Fruit fly (Drosophila melanogaster) whole organism, embryonic: Measurements from ENCODE around the gene Rbf2.
A peak's percentile ranks its signal among the peaks of the same experiment; 100 is the strongest.

Source experiments
- ATbp ChIP-seq: fragments of 200-800 bp; sonication (Bioruptor generic); optimal IDR thresholded peaks from 2 replicates; lab custom pipeline; 2017; ENCODE audit warnings: missing biosample characterization, mild to moderate bottlenecking, missing genetic modification characterization, missing genetic modification reagents
- Asciz ChIP-seq: fragments of 200-800 bp; sonication (Bioruptor generic); optimal IDR thresholded peaks from 2 replicates; lab custom pipeline; 2017; ENCODE audit warnings: missing biosample characterization, mild to moderate bottlenecking, missing genetic modification characterization, missing genetic modification reagents
- C15 ChIP-seq: fragments of 200-800 bp; sonication (Bioruptor generic); IDR thresholded peaks from 3 replicates; pipeline ENCODE4 v1.3.6; 2022; ENCODE audit warnings: missing biosample characterization, missing genetic modification characterization
- CG10431 ChIP-seq: fragments of 200-800 bp; sonication (Bioruptor generic); optimal IDR thresholded peaks from 3 replicates; lab custom pipeline; 2018; ENCODE audit warnings: missing biosample characterization, mild to moderate bottlenecking, missing genetic modification characterization
- CG11398 ChIP-seq: fragments of 200-800 bp; sonication (Bioruptor generic); optimal IDR thresholded peaks from 2 replicates; lab custom pipeline; 2016; ENCODE audit warnings: missing biosample characterization, missing genetic modification characterization
- CG1233 ChIP-seq: fragments of 200-800 bp; sonication (Bioruptor generic); optimal IDR thresholded peaks from 4 replicates; lab custom pipeline; 2018; ENCODE audit warnings: missing biosample characterization, mild to moderate bottlenecking, missing genetic modification characterization
- CG14014 ChIP-seq: fragments of 200-800 bp; sonication (Bioruptor generic); IDR thresholded peaks from 2 replicates; pipeline ENCODE4 v1.3.6; 2022; ENCODE audit warnings: missing biosample characterization, missing genetic modification characterization
- CG14710 ChIP-seq: fragments of 200-800 bp; sonication (Bioruptor generic); optimal IDR thresholded peaks from 3 replicates; lab custom pipeline; 2019; ENCODE audit warnings: missing biosample characterization, mild to moderate bottlenecking, missing genetic modification characterization, moderate library complexity
- CG1603 ChIP-seq: fragments of 200-800 bp; sonication (Bioruptor generic); optimal IDR thresholded peaks from 2 replicates; lab custom pipeline; 2019; ENCODE audit warnings: missing biosample characterization, mild to moderate bottlenecking, missing genetic modification characterization, moderate library complexity
- CG17359 ChIP-seq: fragments of 200-800 bp; sonication (Bioruptor generic); optimal IDR thresholded peaks from 3 replicates; lab custom pipeline; 2018; ENCODE audit warnings: missing biosample characterization, mild to moderate bottlenecking, missing genetic modification characterization, moderate library complexity
- CG18476 ChIP-seq: fragments of 200-800 bp; sonication (Bioruptor generic); optimal IDR thresholded peaks from 2 replicates; lab custom pipeline; 2016; ENCODE audit warnings: missing biosample characterization, mild to moderate bottlenecking, missing genetic modification characterization
- CG2678 ChIP-seq: fragments of 200-800 bp; sonication (Bioruptor generic); optimal IDR thresholded peaks from 3 replicates; lab custom pipeline; 2019; ENCODE audit warnings: missing biosample characterization, mild to moderate bottlenecking, missing genetic modification characterization, moderate library complexity
- CG2875 ChIP-seq: fragments of 200-800 bp; sonication (Bioruptor generic); optimal IDR thresholded peaks from 2 replicates; lab custom pipeline; 2017; ENCODE audit warnings: missing biosample characterization, mild to moderate bottlenecking, missing genetic modification characterization, missing genetic modification reagents
- CG3065 ChIP-seq: fragments of 200-800 bp; sonication (Bioruptor generic); optimal IDR thresholded peaks from 2 replicates; lab custom pipeline; 2016; ENCODE audit warnings: missing biosample characterization, missing genetic modification characterization
- CG31441 ChIP-seq: fragments of 200-800 bp; sonication (Bioruptor generic); IDR thresholded peaks from 2 replicates; pipeline ENCODE4 v1.3.6; 2022; ENCODE audit warnings: missing biosample characterization, missing genetic modification characterization
- CG3726 ChIP-seq: fragments of 200-800 bp; sonication (Bioruptor generic); IDR thresholded peaks from 3 replicates; pipeline ENCODE4, ENCODE4 v1.3.6; 2022; ENCODE audit warnings: missing biosample characterization, missing genetic modification characterization
- CG6813 ChIP-seq: fragments of 200-800 bp; sonication (Bioruptor generic); optimal IDR thresholded peaks from 2 replicates; lab custom pipeline; 2017; ENCODE audit warnings: missing biosample characterization, missing genetic modification characterization, mild to moderate bottlenecking, moderate library complexity, missing genetic modification reagents
- CG7786 ChIP-seq: fragments of 200-800 bp; sonication (Bioruptor generic); optimal IDR thresholded peaks from 2 replicates; lab custom pipeline; 2016; ENCODE audit warnings: missing biosample characterization, missing genetic modification characterization
- CG8290 ChIP-seq, 3 experiments: fragments of 200-800 bp; sonication (Bioruptor generic); optimal IDR thresholded peaks; 2 replicates each; lab custom pipeline; 2016 to 2019; ENCODE audit warnings: missing biosample characterization in 3 of 3, missing genetic modification characterization in 3 of 3, mild to moderate bottlenecking in 2 of 3, moderate library complexity in 1 of 3
- CG9215 ChIP-seq: fragments of 200-800 bp; sonication (Bioruptor generic); IDR thresholded peaks from 2 replicates; pipeline ENCODE4 v1.3.6; 2022; ENCODE audit warnings: missing biosample characterization, missing genetic modification characterization
- CG9932 ChIP-seq: fragments of 200-800 bp; sonication (Bioruptor generic); IDR thresholded peaks from 2 replicates; pipeline ENCODE4 v1.3.6; 2022; ENCODE audit warnings: missing biosample characterization, missing genetic modification characterization
- Fer2 ChIP-seq: fragments of 200-800 bp; sonication (Bioruptor generic); optimal IDR thresholded peaks from 2 replicates; lab custom pipeline; 2018; ENCODE audit warnings: missing biosample characterization, mild to moderate bottlenecking, missing genetic modification characterization, moderate library complexity
- Gug ChIP-seq: fragments of 200-800 bp; sonication (Bioruptor generic); IDR thresholded peaks from 4 replicates; pipeline ENCODE4 v1.3.6; 2022; ENCODE audit warnings: missing biosample characterization, missing genetic modification characterization
- H2.0 ChIP-seq: fragments of 200-800 bp; sonication (Bioruptor generic); IDR thresholded peaks from 2 replicates; pipeline ENCODE4 v1.3.6; 2022; ENCODE audit warnings: missing biosample characterization, missing genetic modification characterization
- HLH3B ChIP-seq: fragments of 200-800 bp; sonication (Bioruptor generic); IDR thresholded peaks from 2 replicates; pipeline ENCODE4 v1.3.6; 2022; ENCODE audit warnings: missing biosample characterization, missing genetic modification characterization
- MESR4 ChIP-seq: fragments of 200-800 bp; sonication (Bioruptor generic); optimal IDR thresholded peaks from 2 replicates; lab custom pipeline; 2018; ENCODE audit warnings: missing biosample characterization, mild to moderate bottlenecking, missing genetic modification characterization, moderate library complexity
- Med ChIP-seq: fragments of 200-800 bp; sonication (Bioruptor generic); peaks from one replicate; lab custom pipeline; 2016; ENCODE audit warnings: missing biosample characterization, missing genetic modification characterization, mild to moderate bottlenecking, inconsistent platforms, moderate library complexity
- Myb ChIP-seq: fragments of 200-800 bp; sonication (Bioruptor generic); optimal IDR thresholded peaks from 2 replicates; lab custom pipeline; 2016; ENCODE audit warnings: missing biosample characterization, missing genetic modification characterization
- Nf-YA ChIP-seq: fragments of 200-800 bp; sonication (Bioruptor generic); IDR thresholded peaks from 2 replicates; pipeline ENCODE4 v1.3.6; 2022; ENCODE audit warnings: missing biosample characterization, missing genetic modification characterization
- Rfx ChIP-seq: fragments of 200-800 bp; sonication (Bioruptor generic); IDR thresholded peaks from 2 replicates; pipeline ENCODE4 v1.3.6; 2022; ENCODE audit warnings: missing biosample characterization, missing genetic modification characterization
- Sox102F ChIP-seq: fragments of 200-800 bp; sonication (Bioruptor generic); optimal IDR thresholded peaks from 2 replicates; lab custom pipeline; 2018; ENCODE audit warnings: missing biosample characterization, mild to moderate bottlenecking, missing genetic modification characterization, moderate library complexity
- ase ChIP-seq: fragments of 200-800 bp; sonication (Bioruptor generic); IDR thresholded peaks from 3 replicates; pipeline ENCODE4 v1.3.6; 2022; ENCODE audit warnings: missing biosample characterization, missing genetic modification characterization
- btn ChIP-seq: fragments of 200-800 bp; sonication (Bioruptor generic); optimal IDR thresholded peaks from 2 replicates; lab custom pipeline; 2016; ENCODE audit warnings: missing biosample characterization, missing genetic modification characterization
- cas ChIP-seq: fragments of 200-800 bp; sonication (Bioruptor generic); IDR thresholded peaks from 2 replicates; pipeline ENCODE4 v1.3.6; 2022; ENCODE audit warnings: missing biosample characterization, missing genetic modification characterization
- caup ChIP-seq: fragments of 200-800 bp; sonication (Bioruptor generic); optimal IDR thresholded peaks from 3 replicates; lab custom pipeline; 2017; ENCODE audit warnings: missing biosample characterization, mild to moderate bottlenecking, missing genetic modification characterization, moderate library complexity; ENCODE audit not compliant: severe bottlenecking
- chinmo ChIP-seq: fragments of 200-800 bp; sonication (Bioruptor generic); IDR thresholded peaks from 4 replicates; pipeline ENCODE4 v1.3.6; 2022; ENCODE audit warnings: missing biosample characterization, missing genetic modification characterization; ENCODE audit not compliant: partially characterized antibody
- ci ChIP-seq: fragments of 200-800 bp; sonication (Bioruptor generic); IDR thresholded peaks from 3 replicates; pipeline ENCODE4 v1.3.6; 2022; ENCODE audit warnings: missing biosample characterization, missing genetic modification characterization
- grau ChIP-seq: fragments of 200-800 bp; optimal IDR thresholded peaks from 3 replicates; lab custom pipeline; 2019; ENCODE audit warnings: missing biosample characterization, mild to moderate bottlenecking, missing genetic modification characterization, moderate library complexity
- ind ChIP-seq: fragments of 200-800 bp; sonication (Bioruptor generic); optimal IDR thresholded peaks from 3 replicates; lab custom pipeline; 2016; ENCODE audit warnings: missing biosample characterization, missing genetic modification characterization
- lov ChIP-seq, 2 experiments: fragments of 200-800 bp in 1 of 2; fragments of >200 bp in 1 of 2; sonication (Bioruptor generic) in 1 of 2; IDR thresholded peaks in 1 of 2; optimal IDR thresholded peaks in 1 of 2; 2 replicates in 1 of 2; 3 replicates in 1 of 2; pipeline versions ENCODE4 v1.3.6 to Lab custom; 2017 to 2022; ENCODE audit warnings: missing biosample characterization in 1 of 2, missing genetic modification characterization in 1 of 2
- nau ChIP-seq: fragments of 200-800 bp; sonication (Bioruptor generic); optimal IDR thresholded peaks from 3 replicates; lab custom pipeline; 2017; ENCODE audit warnings: missing biosample characterization, mild to moderate bottlenecking, missing genetic modification characterization, missing genetic modification reagents
- org-1 ChIP-seq: fragments of 200-800 bp; sonication (Bioruptor generic); optimal IDR thresholded peaks from 2 replicates; lab custom pipeline; 2017; ENCODE audit warnings: missing biosample characterization, missing genetic modification characterization
- sna ChIP-seq: fragments of 200-800 bp; sonication (Bioruptor generic); IDR thresholded peaks from 2 replicates; pipeline ENCODE4 v1.3.6; 2022; ENCODE audit warnings: missing biosample characterization, missing genetic modification characterization; ENCODE audit not compliant: partially characterized antibody
- tll ChIP-seq, 2 experiments: fragments of 200-800 bp in 1 of 2; fragments of >200 bp in 1 of 2; sonication (Bioruptor generic) in 1 of 2; optimal IDR thresholded peaks; 2 replicates each; lab custom pipeline; 2017 to 2019; ENCODE audit warnings: missing biosample characterization in 2 of 2, missing genetic modification characterization in 2 of 2, mild to moderate bottlenecking in 1 of 2, moderate library complexity in 1 of 2
- unpg ChIP-seq: fragments of 200-800 bp; sonication (Bioruptor generic); optimal IDR thresholded peaks from 3 replicates; lab custom pipeline; 2018; ENCODE audit warnings: missing biosample characterization, mild to moderate bottlenecking, missing genetic modification characterization, moderate library complexity
- vvl ChIP-seq: fragments of 200-800 bp; sonication (Bioruptor generic); IDR thresholded peaks from 2 replicates; pipeline ENCODE4 v1.3.6; 2022; ENCODE audit warnings: missing biosample characterization, missing genetic modification characterization
- zen ChIP-seq: fragments of 200-800 bp; sonication (Bioruptor generic); optimal IDR thresholded peaks from 3 replicates; lab custom pipeline; 2018; ENCODE audit warnings: missing biosample characterization, mild to moderate bottlenecking, missing genetic modification characterization, moderate library complexity
- zfh1 ChIP-seq: fragments of 200-800 bp; sonication (Bioruptor generic); IDR thresholded peaks from 3 replicates; pipeline ENCODE4 v1.3.6; 2022; ENCODE audit warnings: missing biosample characterization, missing genetic modification characterization

Rbf2 gene

DNA sequence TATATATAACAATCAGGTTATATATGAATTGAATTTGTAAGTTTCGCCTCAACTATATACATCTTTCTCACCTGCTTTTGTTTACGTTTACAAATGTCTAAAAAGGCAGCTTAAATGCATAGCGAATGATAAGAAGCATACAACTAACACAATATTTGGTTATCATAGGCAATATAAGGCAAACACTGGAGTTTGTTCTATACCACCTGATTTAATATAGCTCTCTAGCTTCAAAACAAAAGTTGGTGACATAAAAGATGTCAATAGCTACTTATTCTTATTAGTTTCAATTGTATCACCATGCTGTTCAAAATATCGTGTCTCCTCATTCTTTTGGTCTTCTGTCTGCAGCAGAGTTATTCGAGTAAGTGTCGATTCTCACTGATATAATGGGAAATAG is 39.3 kb upstream of the Rbf2 start (continued):
- TF ChIP-seq Med (peak; percentile 76), MESR4 (no peak), Myb (no peak), CG2678 (tag; lab: Kevin White, UChicago) (peak; percentile 41), ATbp (peak; percentile 64), CG1603 (peak; percentile 0), org-1 (GFP tag; lab: Kevin White, UChicago) (no peak), unpg (GFP tag; lab: Kevin White, UChicago) (peak; percentile 6), Sox102F (GFP tag; lab: Kevin White, UChicago) (peak; percentile 23), CG6813 (peak; percentile 13), Asciz (peak; percentile 65), HLH3B (0 out of 2 replicates have a peak, but pooled peaks have one; percentile 13), caup (GFP tag; lab: Kevin White, UChicago) (peak; percentile 32), nau (GFP tag; lab: Kevin White, UChicago) (no peak), CG17359 (tag; lab: Kevin White, UChicago) (peak; percentile 36), CG8290 (GFP tag; optimal IDR thresholded peaks at IDR 0.05; lab: Kevin White, UChicago) (no peak), CG8290 (tag; optimal IDR thresholded peaks at IDR 0.05; lab: Kevin White, UChicago) (peak in 1 of 2 experiments; percentile 47), CG2875 (GFP tag; lab: Kevin White, UChicago) (peak; percentile 4), ci (GFP tag; lab: Robert Waterston, UW) (0 out of 3 replicates have a peak, but pooled peaks have one; percentile 56), CG9932 (GFP tag; lab: Robert Waterston, UW) (no peak)

DNA sequence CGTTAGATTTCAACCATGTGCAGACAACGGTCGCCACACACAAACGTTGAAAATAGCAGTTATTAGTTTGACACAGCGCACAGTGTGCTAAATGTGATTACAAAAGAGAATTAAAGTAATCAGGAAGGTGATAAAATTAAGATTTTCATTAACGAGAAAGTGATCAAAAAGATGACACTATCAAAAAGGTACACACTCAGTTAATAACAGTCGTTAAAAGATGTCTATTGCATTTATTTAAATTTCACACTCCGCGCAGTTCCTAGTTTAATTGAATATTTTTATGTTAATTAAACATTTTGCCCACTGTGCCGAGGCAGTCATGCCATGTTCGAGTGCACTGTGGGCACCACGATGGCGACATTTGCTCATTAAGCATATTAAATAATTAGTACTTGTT is 38.1 kb upstream of the Rbf2 start:
- TF ChIP-seq CG11398 (GFP tag; lab: Kevin White, UChicago), result no peak
- TF ChIP-seq chinmo (GFP tag; lab: Robert Waterston, UW), result no peak
- no peak for TF ChIP-seq CG7786 (GFP tag; lab: Kevin White, UChicago)
- TF ChIP-seq CG14014 (GFP tag; lab: Robert Waterston, UW), result no peak
- 0 out of 4 replicates have a peak, but pooled peaks have one; percentile 16 for TF ChIP-seq Gug (GFP tag; lab: Robert Waterston, UW)
- TF ChIP-seq lov (optimal IDR thresholded peaks at IDR 0.05; lab: Kevin White, UChicago), result no peak
- no peak for TF ChIP-seq lov (GFP tag; IDR thresholded peaks at IDR 0.05; lab: Robert Waterston, UW)
- 0 out of 3 replicates have a peak, but pooled peaks have one; percentile 14 for TF ChIP-seq C15 (GFP tag; lab: Robert Waterston, UW)
- TF ChIP-seq Fer2 (tag; lab: Kevin White, UChicago), result no peak
- no peak for TF ChIP-seq CG3726
- no peak for TF ChIP-seq Asciz
- TF ChIP-seq zen, result peak; percentile 29
- no peak for TF ChIP-seq tll (GFP tag; optimal IDR thresholded peaks at IDR 0.05; lab: Kevin White, UChicago)
- no peak for TF ChIP-seq MESR4
- no peak for TF ChIP-seq CG1233 (GFP tag; lab: Kevin White, UChicago)
- no peak for TF ChIP-seq CG3065 (GFP tag; lab: Kevin White, UChicago)
- no peak for TF ChIP-seq CG14710 (tag; lab: Kevin White, UChicago)
- peak; percentile 23; the same call in 1 of the 3 replicates for TF ChIP-seq zfh1
- peak; percentile 18; the same call in 1 of the 2 replicates for TF ChIP-seq CG9215 (GFP tag; lab: Robert Waterston, UW)
- peak; percentile 30 for TF ChIP-seq ind (GFP tag; lab: Kevin White, UChicago)
- TF ChIP-seq vvl (GFP tag; lab: Robert Waterston, UW), result peak; percentile 70
- TF ChIP-seq ase (GFP tag; lab: Robert Waterston, UW), result 0 out of 3 replicates have a peak, but pooled peaks have one; percentile 29
- TF ChIP-seq H2.0 (GFP tag; lab: Robert Waterston, UW), result no peak; the same call in 1 of the 2 replicates
- no peak for TF ChIP-seq CG18476 (GFP tag; lab: Kevin White, UChicago)
- TF ChIP-seq grau (tag; lab: Kevin White, UChicago), result peak; percentile 40
- TF ChIP-seq Rfx, result peak; percentile 40; the same call in 1 of the 2 replicates
- no peak for TF ChIP-seq ci (GFP tag; lab: Robert Waterston, UW)
- TF ChIP-seq sna, result no peak
- peak; percentile 5 for TF ChIP-seq CG17359 (tag; lab: Kevin White, UChicago)
- peak; percentile 38; the same call in 1 of the 2 replicates for TF ChIP-seq CG31441 (GFP tag; lab: Robert Waterston, UW)
- TF ChIP-seq Nf-YA, result no peak
- no peak for TF ChIP-seq btn (GFP tag; lab: Kevin White, UChicago)
- no peak for TF ChIP-seq CG10431
- no peak for TF ChIP-seq cas
